Fruit fly (Drosophila melanogaster) S2 (cell line): ENCODE data around the gene CG32572.

Experiments
- CG8478 ChIP-seq: fragments of >200 bp; optimal IDR thresholded peaks from 2 replicates; lab custom pipeline; 2018
- CTCF ChIP-seq, 2 experiments: fragments of >200 bp; optimal IDR thresholded peaks; 2 replicates each; lab custom pipeline; 2018

DNA sequence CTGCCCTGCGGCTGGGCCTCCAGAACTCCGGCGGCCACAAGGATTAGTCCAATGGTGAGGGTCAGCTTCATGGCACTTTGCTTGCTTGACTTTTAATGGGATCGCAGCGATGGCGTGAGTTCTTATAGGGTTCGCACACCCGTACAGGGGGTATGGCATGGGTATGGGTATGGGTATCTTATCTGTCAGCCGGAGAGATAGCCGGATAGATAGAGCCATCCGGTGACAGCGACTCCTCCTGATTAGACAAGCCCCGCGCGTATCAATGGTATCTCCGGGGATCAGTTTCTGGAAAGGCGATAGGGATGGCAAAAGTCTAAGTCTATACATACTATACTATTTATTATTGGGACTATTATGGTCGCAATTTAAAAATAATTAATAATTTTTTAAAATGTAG, 14.2 kb upstream of the CG32572 start, which contains the start of gene CG9672:
- no peak for TF ChIP-seq CG8478
- TF ChIP-seq CTCF (optimal IDR thresholded peaks at IDR 0.05; lab: Kevin White, UChicago) = no peak
